Fruit fly (Drosophila melanogaster): ENCODE data around the gene CG32277.
A peak's percentile ranks its signal among the peaks of the same experiment; 100 is the strongest.

Gene CG32277

DNA sequence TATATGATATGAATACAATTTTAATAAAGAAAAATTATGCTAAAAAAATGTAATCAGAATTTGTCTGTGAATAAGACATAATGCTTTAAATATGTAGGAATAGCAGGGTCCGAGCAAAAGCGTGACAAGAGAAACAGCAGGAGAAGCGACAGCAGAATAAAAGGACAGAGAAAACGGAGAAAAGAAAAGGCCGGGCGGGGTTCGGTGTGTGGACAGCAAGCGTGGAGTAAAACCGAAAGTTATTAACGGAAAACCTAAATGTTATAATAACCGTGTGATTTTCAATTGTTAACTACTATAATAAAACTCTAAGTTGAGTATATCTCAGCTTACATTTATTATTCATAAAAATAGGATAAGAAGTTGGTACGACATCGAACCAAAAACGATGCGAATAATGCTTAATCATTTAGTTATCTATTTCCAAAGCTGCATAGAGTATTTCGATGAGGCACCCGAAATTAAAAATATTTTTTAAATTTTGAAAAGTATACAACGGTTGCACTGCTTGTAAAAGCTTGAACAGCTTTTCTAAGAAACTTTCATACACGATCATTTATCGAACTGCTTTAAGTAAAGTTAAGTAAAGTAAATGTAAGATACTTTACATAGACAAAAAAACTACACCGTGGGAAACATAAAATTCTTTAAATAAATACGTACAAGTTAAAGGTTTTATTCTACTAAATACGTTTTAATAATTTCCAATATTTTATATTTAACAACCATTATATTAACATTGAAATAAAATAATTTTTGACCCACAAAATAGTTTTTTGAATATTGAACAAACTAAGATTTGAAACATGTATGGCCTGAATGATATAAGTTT lies 46.6 kb upstream of the CG32277 start (continued):
- TF ChIP-seq pros (GFP tag; optimal IDR thresholded peaks at IDR 0.05) = no peak
- TF ChIP-seq CG16815 (GFP tag; optimal IDR thresholded peaks at IDR 0.05) = no peak
- TF ChIP-seq crp (GFP tag; optimal IDR thresholded peaks at IDR 0.05) = no peak
- peak; percentile 50 for TF ChIP-seq HmgZ (tag; optimal IDR thresholded peaks at IDR 0.05)
- TF ChIP-seq hkb (optimal IDR thresholded peaks at IDR 0.05) = no peak
- no peak for TF ChIP-seq hkb (GFP tag; IDR thresholded peaks at IDR 0.05)
- TF ChIP-seq usp (GFP tag; optimal IDR thresholded peaks at IDR 0.05) = no peak
- TF ChIP-seq Abd-B (GFP tag; optimal IDR thresholded peaks at IDR 0.05) = no peak
- TF ChIP-seq gem (tag; optimal IDR thresholded peaks at IDR 0.05) = peak; percentile 44
- no peak for TF ChIP-seq lov (optimal IDR thresholded peaks at IDR 0.05)
- no peak for TF ChIP-seq lov (GFP tag; IDR thresholded peaks at IDR 0.05)
- TF ChIP-seq CG15011 (GFP tag; optimal IDR thresholded peaks at IDR 0.05) = no peak
- no peak for TF ChIP-seq grau (tag; optimal IDR thresholded peaks at IDR 0.05)
- TF ChIP-seq rib (GFP tag; IDR thresholded peaks at IDR 0.05) = no peak
- peak; percentile 17 for TF ChIP-seq CG7839 (tag; optimal IDR thresholded peaks at IDR 0.05)
- TF ChIP-seq ems (GFP tag; optimal IDR thresholded peaks at IDR 0.05) = no peak
- TF ChIP-seq Nf-YC (tag; optimal IDR thresholded peaks at IDR 0.05) = no peak
- peak; percentile 22 for TF ChIP-seq CG2712 (tag; optimal IDR thresholded peaks at IDR 0.05)
- peak; percentile 15 for TF ChIP-seq Hmr (GFP tag; optimal IDR thresholded peaks at IDR 0.05)
- no peak for TF ChIP-seq esg (GFP tag; conservative IDR thresholded peaks at IDR 0.05)
- TF ChIP-seq CG2202 (tag; optimal IDR thresholded peaks at IDR 0.05) = no peak
- TF ChIP-seq crc (GFP tag; optimal IDR thresholded peaks at IDR 0.05) = no peak
- no peak for TF ChIP-seq Chrac-16 (GFP tag; optimal IDR thresholded peaks at IDR 0.05)
- TF ChIP-seq lilli (GFP tag; optimal IDR thresholded peaks at IDR 0.05) = no peak
- TF ChIP-seq CG10321 (GFP tag; IDR thresholded peaks at IDR 0.05) = no peak
- 0 out of 3 replicates have a peak, but pooled peaks have one; percentile 30 for TF ChIP-seq CG11695 (GFP tag; IDR thresholded peaks at IDR 0.05)
- TF ChIP-seq Deaf1 (tag; optimal IDR thresholded peaks at IDR 0.05) = no peak
- no peak for TF ChIP-seq CG12219 (GFP tag; optimal IDR thresholded peaks at IDR 0.05)
- TF ChIP-seq CkIIα-i1 (GFP tag; IDR thresholded peaks at IDR 0.05) = no peak
- no peak for TF ChIP-seq fd64A (GFP tag; optimal IDR thresholded peaks at IDR 0.05)
- no peak for TF ChIP-seq cato (GFP tag; optimal IDR thresholded peaks at IDR 0.05; ENCODE audit: borderline replicate concordance)
- TF ChIP-seq CG31365 (tag; optimal IDR thresholded peaks at IDR 0.05) = peak; percentile 86
- no peak for TF ChIP-seq Hr3 (GFP tag; optimal IDR thresholded peaks at IDR 0.05)
- no peak for TF ChIP-seq CG14710 (tag; optimal IDR thresholded peaks at IDR 0.05)
- TF ChIP-seq Pdp1 (GFP tag; optimal IDR thresholded peaks at IDR 0.05) = no peak
- no peak for TF ChIP-seq Dll (GFP tag; IDR thresholded peaks at IDR 0.05; ENCODE audit: partially characterized antibody)
- no peak for TF ChIP-seq Ada2b (GFP tag; IDR thresholded peaks at IDR 0.05)
- TF ChIP-seq CG13424 (tag; optimal IDR thresholded peaks at IDR 0.05) = no peak
- no peak for TF ChIP-seq exex (tag; optimal IDR thresholded peaks at IDR 0.05)
- TF ChIP-seq Blimp-1 (GFP tag; optimal IDR thresholded peaks at IDR 0.05) = peak; percentile 19
- no peak for TF ChIP-seq HLH54F (GFP tag; optimal IDR thresholded peaks at IDR 0.05)
- TF ChIP-seq Bgb (GFP tag; IDR thresholded peaks at IDR 0.05; ENCODE audit: partially characterized antibody) = 0 out of 2 replicates have a peak, but pooled peaks have one; percentile 47
- no peak for TF ChIP-seq CG14667 (GFP tag; IDR thresholded peaks at IDR 0.05)
- no peak for TF ChIP-seq CG9437 (GFP tag; optimal IDR thresholded peaks at IDR 0.05)
- TF ChIP-seq bcd (GFP tag; optimal IDR thresholded peaks at IDR 0.05) = no peak
- TF ChIP-seq sim (GFP tag; IDR thresholded peaks at IDR 0.05) = no peak
- no peak for TF ChIP-seq z (GFP tag; IDR thresholded peaks at IDR 0.05)
- TF ChIP-seq CG17802 (tag; optimal IDR thresholded peaks at IDR 0.05) = no peak
- no peak for TF ChIP-seq aop (GFP tag; IDR thresholded peaks at IDR 0.05)
- TF ChIP-seq CG12104 (GFP tag; optimal IDR thresholded peaks at IDR 0.05) = no peak

Measured in whole organism, embryonic.